Worm (Caenorhabditis elegans) whole organism, early embryonic: ENCODE results near the gene Y43F8B.7.

Experiments used
- aly-1 ChIP-seq: sonication (generic microtip); optimal IDR thresholded peaks from 2 replicates; lab custom pipeline; 2016; ENCODE audit warnings: missing genetic modification characterization, missing compliant biosample characterization
- ama-1 ChIP-seq: fragments of 150-350 bp; optimal IDR thresholded peaks from 2 replicates; lab custom pipeline; 2014
- ceh-36 ChIP-seq: sonication (generic microtip); optimal IDR thresholded peaks from 2 replicates; lab custom pipeline; 2016; ENCODE audit warnings: missing genetic modification characterization, inconsistent platforms, missing compliant biosample characterization
- ets-7 ChIP-seq: sonication (generic microtip); optimal IDR thresholded peaks from 2 replicates; lab custom pipeline; 2016; ENCODE audit warnings: missing genotype, missing genetic modification characterization, missing compliant biosample characterization
- flt-1 ChIP-seq: fragments of 200-800 bp; sonication (Bioruptor generic); IDR thresholded peaks from 2 replicates; pipeline ENCODE4 v1.3.6; 2022; ENCODE audit warnings: missing genetic modification characterization, missing compliant biosample characterization
- hmbx-1 ChIP-seq: sonication (generic microtip); optimal IDR thresholded peaks from 2 replicates; lab custom pipeline; 2016; ENCODE audit warnings: mild to moderate bottlenecking, missing genetic modification characterization, missing compliant biosample characterization
- hmg-4 ChIP-seq: fragments of 200-800 bp; sonication (Bioruptor generic); optimal IDR thresholded peaks from 2 replicates; lab custom pipeline; 2018; ENCODE audit warnings: mild to moderate bottlenecking, missing genetic modification characterization, missing compliant biosample characterization
- hnd-1 ChIP-seq: sonication (generic microtip); optimal IDR thresholded peaks from 2 replicates; lab custom pipeline; 2016; ENCODE audit warnings: missing genetic modification characterization, missing compliant biosample characterization
- scrt-1 ChIP-seq: fragments of 200-800 bp; sonication (Bioruptor generic); IDR thresholded peaks from 2 replicates; pipeline ENCODE4 v1.3.6; 2022; ENCODE audit warnings: missing genetic modification characterization, missing compliant biosample characterization
- sea-1 ChIP-seq: fragments of 200-800 bp; sonication (Bioruptor generic); conservative IDR thresholded peaks from 2 replicates; pipeline ENCODE4 v1.3.6; 2022; ENCODE audit warnings: missing genetic modification characterization, missing compliant biosample characterization
- tbx-11 ChIP-seq: fragments of 200-800 bp; sonication (Bioruptor generic); IDR thresholded peaks from 2 replicates; pipeline ENCODE4 v1.3.6; 2022; ENCODE audit warnings: missing genetic modification characterization, missing compliant biosample characterization
- tbx-37 ChIP-seq: fragments of 200-800 bp; sonication (Bioruptor generic); conservative IDR thresholded peaks from 2 replicates; pipeline ENCODE4 v1.3.6; 2022; ENCODE audit warnings: missing genetic modification reagents, missing genetic modification characterization, missing compliant biosample characterization
- tra-4 ChIP-seq: sonication (generic microtip); optimal IDR thresholded peaks from 2 replicates; lab custom pipeline; 2017; ENCODE audit warnings: missing genetic modification characterization, missing compliant biosample characterization

DNA sequence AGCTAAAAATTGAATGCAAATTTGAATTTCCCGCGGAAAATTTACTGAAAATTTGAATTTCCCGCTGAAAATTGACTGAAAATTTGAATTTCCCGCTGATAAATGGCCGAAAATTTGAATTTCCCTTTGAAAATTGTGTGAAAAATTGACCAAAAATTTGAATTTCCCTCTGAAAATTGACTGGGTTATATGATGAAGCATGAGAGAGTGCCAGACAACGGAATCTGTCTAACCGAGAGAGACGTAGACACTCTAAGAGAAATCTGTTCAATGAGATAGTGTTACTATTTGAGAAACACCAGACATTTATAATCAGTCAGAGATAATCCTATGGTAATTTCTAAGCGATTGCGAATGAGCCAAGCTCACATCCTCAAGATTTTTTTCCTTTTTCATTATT is 13.3 kb upstream of the Y43F8B.7 start:
- TF ChIP-seq ama-1 (no peak), sea-1 (GFP tag; lab: Robert Waterston, UW) (no peak), ceh-36 (tag; lab: Kevin White, UChicago) (no peak), hmg-4 (GFP tag; lab: Kevin White, UChicago) (no peak), tra-4 (tag; lab: Kevin White, UChicago) (no peak), tbx-37 (no peak), scrt-1 (GFP tag; lab: Robert Waterston, UW) (no peak), flt-1 (no peak), hmbx-1 (tag; lab: Kevin White, UChicago) (no peak), hnd-1 (tag; lab: Kevin White, UChicago) (no peak), tbx-11 (GFP tag; lab: Robert Waterston, UW) (no peak), aly-1 (tag; lab: Kevin White, UChicago) (no peak), ets-7 (tag; lab: Kevin White, UChicago) (no peak)
